Fruit fly (Drosophila melanogaster): ENCODE data around the gene CG2211.

Gene CG2211

dm6 chr3L:1335428-1335764 is 237 bp upstream of the CG2211 start (continued):
- TF ChIP-seq Fer3 (tag; optimal IDR thresholded peaks at IDR 0.05), result peak; percentile 39
- peak; percentile 33; the same call in 1 of the 2 replicates for TF ChIP-seq CG32772 (GFP tag; IDR thresholded peaks at IDR 0.05)
- TF ChIP-seq Max (GFP tag; optimal IDR thresholded peaks at IDR 0.05), result peak; percentile 4
- TF ChIP-seq croc (GFP tag; conservative IDR thresholded peaks at IDR 0.05), result no peak
- peak; percentile 61 for TF ChIP-seq al (GFP tag; IDR thresholded peaks at IDR 0.05)
- peak; percentile 37; the same call in 1 of the 2 replicates for TF ChIP-seq CG11085 (GFP tag; IDR thresholded peaks at IDR 0.05)
- TF ChIP-seq CG7963 (GFP tag; IDR thresholded peaks at IDR 0.05; ENCODE audit: partially characterized antibody), result no peak
- TF ChIP-seq CG34422 (GFP tag; IDR thresholded peaks at IDR 0.05), result no peak
- TF ChIP-seq fu2 (GFP tag; optimal IDR thresholded peaks at IDR 0.05), result peak; percentile 5
- peak; percentile 39 for TF ChIP-seq CG2678 (tag; optimal IDR thresholded peaks at IDR 0.05)
- TF ChIP-seq amos (GFP tag; IDR thresholded peaks at IDR 0.05; ENCODE audit: partially characterized antibody), result no peak
- peak; percentile 55 for TF ChIP-seq H2.0 (GFP tag; IDR thresholded peaks at IDR 0.05)
- peak; percentile 40 for TF ChIP-seq Meics (GFP tag; optimal IDR thresholded peaks at IDR 0.05)
- TF ChIP-seq Hr3 (GFP tag; optimal IDR thresholded peaks at IDR 0.05), result no peak
- TF ChIP-seq CG18476 (GFP tag; optimal IDR thresholded peaks at IDR 0.05), result no peak
- no peak for TF ChIP-seq tio (GFP tag; optimal IDR thresholded peaks at IDR 0.05)
- 0 out of 2 replicates have a peak, but pooled peaks have one; percentile 39 for TF ChIP-seq CG4404 (GFP tag; IDR thresholded peaks at IDR 0.05)
- TF ChIP-seq eve (GFP tag; optimal IDR thresholded peaks at IDR 0.05), result no peak
- no peak for TF ChIP-seq C15 (GFP tag; IDR thresholded peaks at IDR 0.05)
- TF ChIP-seq dmrt11E (tag; optimal IDR thresholded peaks at IDR 0.05), result no peak
- no peak for TF ChIP-seq CG9797 (GFP tag; optimal IDR thresholded peaks at IDR 0.05)
- no peak for TF ChIP-seq CG34376 (GFP tag; optimal IDR thresholded peaks at IDR 0.05)
- TF ChIP-seq Elba2 (GFP tag; optimal IDR thresholded peaks at IDR 0.05), result no peak
- no peak for TF ChIP-seq CG9215 (GFP tag; IDR thresholded peaks at IDR 0.05)
- no peak for TF ChIP-seq gcm (GFP tag; optimal IDR thresholded peaks at IDR 0.05)
- no peak for TF ChIP-seq inv (GFP tag; IDR thresholded peaks at IDR 0.05; ENCODE audit: partially characterized antibody)
- TF ChIP-seq CG12104 (GFP tag; optimal IDR thresholded peaks at IDR 0.05), result no peak
- no peak for TF ChIP-seq Gsc (GFP tag; IDR thresholded peaks at IDR 0.05)
- TF ChIP-seq run (tag; optimal IDR thresholded peaks at IDR 0.05), result no peak
- TF ChIP-seq aop (GFP tag; IDR thresholded peaks at IDR 0.05), result no peak
- TF ChIP-seq CG12155 (GFP tag; optimal IDR thresholded peaks at IDR 0.05), result peak; percentile 31
- peak; percentile 77 for TF ChIP-seq Ets65A (GFP tag)
- TF ChIP-seq CG1024 (GFP tag; IDR thresholded peaks at IDR 0.05), result no peak
- no peak for TF ChIP-seq CG3847 (GFP tag; IDR thresholded peaks at IDR 0.05)
- TF ChIP-seq tup (GFP tag; optimal IDR thresholded peaks at IDR 0.05), result no peak
- TF ChIP-seq CG7786 (GFP tag; optimal IDR thresholded peaks at IDR 0.05), result peak; percentile 49
- peak; percentile 63; the same call in 1 of the 3 replicates for TF ChIP-seq dysf (GFP tag; IDR thresholded peaks at IDR 0.05)
- TF ChIP-seq Fer1 (GFP tag; optimal IDR thresholded peaks at IDR 0.05), result peak; percentile 66
- 0 out of 2 replicates have a peak, but pooled peaks have one; percentile 9 for TF ChIP-seq wdn (GFP tag; IDR thresholded peaks at IDR 0.05)
- TF ChIP-seq CG11456 (GFP tag; IDR thresholded peaks at IDR 0.05), result peak; percentile 51; the same call in 1 of the 3 replicates
- no peak for TF ChIP-seq CG1832 (GFP tag; optimal IDR thresholded peaks at IDR 0.05)
- no peak for TF ChIP-seq sens-2 (GFP tag; IDR thresholded peaks at IDR 0.05)
- peak; percentile 19 for TF ChIP-seq CG3281 (GFP tag; optimal IDR thresholded peaks at IDR 0.05)
- TF ChIP-seq tgo (GFP tag; IDR thresholded peaks at IDR 0.05), result peak; percentile 52; the same call in 2 of the 3 replicates
- no peak for TF ChIP-seq CG7987 (GFP tag; optimal IDR thresholded peaks at IDR 0.05)
- TF ChIP-seq CG9609 (GFP tag; optimal IDR thresholded peaks at IDR 0.05), result no peak
- peak; percentile 72 for TF ChIP-seq Dbx (GFP tag; IDR thresholded peaks at IDR 0.05)
- no peak for TF ChIP-seq HLH54F (GFP tag; optimal IDR thresholded peaks at IDR 0.05)
- no peak for TF ChIP-seq NC2α (GFP tag; optimal IDR thresholded peaks at IDR 0.05)
- TF ChIP-seq ems (GFP tag; optimal IDR thresholded peaks at IDR 0.05), result no peak
- TF ChIP-seq Hr78 (GFP tag; optimal IDR thresholded peaks at IDR 0.05), result no peak
- TF ChIP-seq CG12071 (GFP tag; optimal IDR thresholded peaks at IDR 0.05), result peak; percentile 58

All from whole organism, embryonic.